Worm (Caenorhabditis elegans) whole organism, early embryonic: Measurements from ENCODE around the gene tmem-218.

ENCODE experiments used
- aly-1 ChIP-seq: sonication (generic microtip); optimal IDR thresholded peaks from 2 replicates; lab custom pipeline; 2016; ENCODE audit warnings: missing genetic modification characterization, missing compliant biosample characterization
- ama-1 ChIP-seq: fragments of 150-350 bp; optimal IDR thresholded peaks from 2 replicates; lab custom pipeline; 2014
- ets-7 ChIP-seq: sonication (generic microtip); optimal IDR thresholded peaks from 2 replicates; lab custom pipeline; 2016; ENCODE audit warnings: missing genotype, missing genetic modification characterization, missing compliant biosample characterization
- flt-1 ChIP-seq: fragments of 200-800 bp; sonication (Bioruptor generic); IDR thresholded peaks from 2 replicates; pipeline ENCODE4 v1.3.6; 2022; ENCODE audit warnings: missing genetic modification characterization, missing compliant biosample characterization
- hmbx-1 ChIP-seq: sonication (generic microtip); optimal IDR thresholded peaks from 2 replicates; lab custom pipeline; 2016; ENCODE audit warnings: mild to moderate bottlenecking, missing genetic modification characterization, missing compliant biosample characterization
- hnd-1 ChIP-seq: sonication (generic microtip); optimal IDR thresholded peaks from 2 replicates; lab custom pipeline; 2016; ENCODE audit warnings: missing genetic modification characterization, missing compliant biosample characterization
- pes-1 ChIP-seq: fragments of 200-800 bp; sonication (Bioruptor generic); IDR thresholded peaks from 2 replicates; pipeline ENCODE4 v1.3.6; 2022; ENCODE audit warnings: missing genetic modification reagents, missing genetic modification characterization, missing compliant biosample characterization
- tbx-37 ChIP-seq: fragments of 200-800 bp; sonication (Bioruptor generic); conservative IDR thresholded peaks from 2 replicates; pipeline ENCODE4 v1.3.6; 2022; ENCODE audit warnings: missing genetic modification reagents, missing genetic modification characterization, missing compliant biosample characterization
- tra-4 ChIP-seq: sonication (generic microtip); optimal IDR thresholded peaks from 2 replicates; lab custom pipeline; 2017; ENCODE audit warnings: missing genetic modification characterization, missing compliant biosample characterization

DNA sequence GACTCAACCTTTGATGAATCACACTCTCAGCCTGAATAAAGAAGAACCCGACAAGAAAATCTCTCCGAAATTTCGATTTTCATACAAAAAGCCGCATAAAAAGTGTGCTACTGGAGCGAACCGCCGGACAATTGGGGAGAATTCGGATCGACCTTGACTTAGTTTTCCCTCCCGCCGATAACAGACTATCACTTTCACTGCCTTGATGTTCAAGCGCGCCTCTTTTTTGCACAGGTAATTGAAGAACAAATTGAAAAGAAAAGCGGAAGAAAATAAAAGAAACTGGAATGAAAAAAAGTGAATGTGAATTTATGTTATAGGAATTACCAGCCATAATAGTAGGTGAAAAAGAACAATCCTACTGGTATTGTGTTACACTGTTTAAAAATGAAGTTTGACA lies 36.5 kb downstream of the tmem-218 start:
- TF ChIP-seq ama-1 = no peak
- TF ChIP-seq pes-1 (GFP tag; lab: Robert Waterston, UW) = no peak
- TF ChIP-seq tbx-37 (GFP tag; lab: Robert Waterston, UW) = no peak
- TF ChIP-seq aly-1 (tag; lab: Kevin White, UChicago) = no peak
- TF ChIP-seq ets-7 (tag; lab: Kevin White, UChicago) = no peak
- TF ChIP-seq hnd-1 (tag; lab: Kevin White, UChicago) = no peak
- no peak for TF ChIP-seq tra-4 (tag; lab: Kevin White, UChicago)
- no peak for TF ChIP-seq flt-1 (GFP tag; lab: Robert Waterston, UW)
- TF ChIP-seq hmbx-1 (tag; lab: Kevin White, UChicago) = no peak
